Fruit fly (Drosophila melanogaster) whole organism, embryonic: ENCODE data around the gene CG14818.

Experiments
- ATbp ChIP-seq: fragments of 200-800 bp; sonication (Bioruptor generic); optimal IDR thresholded peaks from 2 replicates; lab custom pipeline; 2017; ENCODE audit warnings: missing biosample characterization, mild to moderate bottlenecking, missing genetic modification characterization, missing genetic modification reagents
- BEAF-32 ChIP-seq: fragments of 200-800 bp; sonication (Bioruptor generic); optimal IDR thresholded peaks from 3 replicates; lab custom pipeline; 2017; ENCODE audit warnings: missing biosample characterization, missing genetic modification characterization, mild to moderate bottlenecking, moderate library complexity, missing genetic modification reagents
- Blimp-1 ChIP-seq: fragments of 200-800 bp; sonication (Bioruptor generic); optimal IDR thresholded peaks from 3 replicates; lab custom pipeline; 2018; ENCODE audit warnings: missing biosample characterization, missing genetic modification characterization, mild to moderate bottlenecking, moderate library complexity, missing genetic modification reagents
- CG10366 ChIP-seq: fragments of 200-800 bp; sonication (Bioruptor generic); IDR thresholded peaks from 2 replicates; pipeline ENCODE4 v1.3.6; 2022; ENCODE audit warnings: missing biosample characterization, missing genetic modification characterization
- CG11247 ChIP-seq: fragments of 200-800 bp; sonication (Bioruptor generic); IDR thresholded peaks from 2 replicates; pipeline ENCODE4 v1.3.6; 2022; ENCODE audit warnings: missing biosample characterization, missing genetic modification characterization
- CG14710 ChIP-seq: fragments of 200-800 bp; sonication (Bioruptor generic); optimal IDR thresholded peaks from 3 replicates; lab custom pipeline; 2019; ENCODE audit warnings: missing biosample characterization, mild to moderate bottlenecking, missing genetic modification characterization, moderate library complexity
- CG14965 ChIP-seq: fragments of 200-800 bp; sonication (Bioruptor generic); optimal IDR thresholded peaks from 2 replicates; lab custom pipeline; 2016; ENCODE audit warnings: missing biosample characterization, missing genetic modification characterization, borderline replicate concordance
- CG18619 ChIP-seq: fragments of 200-800 bp; sonication (Bioruptor generic); optimal IDR thresholded peaks from 3 replicates; lab custom pipeline; 2017; ENCODE audit warnings: missing biosample characterization, mild to moderate bottlenecking, missing genetic modification characterization
- CG31388 ChIP-seq: fragments of 200-800 bp; sonication (Bioruptor generic); optimal IDR thresholded peaks from 2 replicates; lab custom pipeline; 2016; ENCODE audit warnings: missing biosample characterization, missing genetic modification characterization
- CG4707 ChIP-seq: fragments of 200-800 bp; sonication (Bioruptor generic); optimal IDR thresholded peaks from 2 replicates; lab custom pipeline; 2018; ENCODE audit warnings: missing biosample characterization, mild to moderate bottlenecking, missing genetic modification characterization, moderate library complexity
- CG5180 ChIP-seq: fragments of 200-800 bp; sonication (Bioruptor generic); optimal IDR thresholded peaks from 3 replicates; lab custom pipeline; 2017; ENCODE audit warnings: missing biosample characterization, missing genetic modification characterization, mild to moderate bottlenecking, moderate library complexity, missing genetic modification reagents
- CG6175 ChIP-seq: fragments of 200-800 bp; sonication (Bioruptor generic); IDR thresholded peaks from 3 replicates; pipeline ENCODE4 v1.3.6; 2022; ENCODE audit warnings: missing biosample characterization, missing genetic modification characterization
- CHES-1-like ChIP-seq: fragments of 200-800 bp; sonication (Bioruptor generic); optimal IDR thresholded peaks from 2 replicates; lab custom pipeline; 2016; ENCODE audit warnings: missing biosample characterization, missing genetic modification characterization
- Dbx ChIP-seq: fragments of 200-800 bp; sonication (Bioruptor generic); IDR thresholded peaks from 3 replicates; pipeline ENCODE4 v1.3.6; 2022; ENCODE audit warnings: missing biosample characterization, missing genetic modification characterization
- Dip2 ChIP-seq: fragments of 200-800 bp; sonication (Bioruptor generic); IDR thresholded peaks from 2 replicates; pipeline ENCODE4 v1.3.6; 2022; ENCODE audit warnings: missing biosample characterization, missing genetic modification characterization
- Dp ChIP-seq: fragments of 200-800 bp; sonication (Bioruptor generic); optimal IDR thresholded peaks from 2 replicates; lab custom pipeline; 2018; ENCODE audit warnings: missing biosample characterization, mild to moderate bottlenecking, missing genetic modification characterization, moderate library complexity
- E2f1 ChIP-seq: fragments of 200-800 bp; sonication (Bioruptor generic); IDR thresholded peaks from 2 replicates; pipeline ENCODE4 v1.3.6; 2022; ENCODE audit warnings: missing biosample characterization, missing genetic modification characterization
- Fer2 ChIP-seq: fragments of 200-800 bp; sonication (Bioruptor generic); optimal IDR thresholded peaks from 2 replicates; lab custom pipeline; 2018; ENCODE audit warnings: missing biosample characterization, mild to moderate bottlenecking, missing genetic modification characterization, moderate library complexity
- Lpt ChIP-seq: fragments of >200 bp; optimal IDR thresholded peaks from 2 replicates; lab custom pipeline; 2018; ENCODE audit warnings: missing biosample characterization, missing genetic modification characterization
- MESR4 ChIP-seq: fragments of 200-800 bp; sonication (Bioruptor generic); optimal IDR thresholded peaks from 2 replicates; lab custom pipeline; 2018; ENCODE audit warnings: missing biosample characterization, mild to moderate bottlenecking, missing genetic modification characterization, moderate library complexity
- MTF-1 ChIP-seq: fragments of 200-800 bp; sonication (Bioruptor generic); optimal IDR thresholded peaks from 2 replicates; lab custom pipeline; 2018; ENCODE audit warnings: missing biosample characterization, mild to moderate bottlenecking, missing genetic modification characterization, borderline replicate concordance
- Mad ChIP-seq: fragments of 200-800 bp; sonication (Bioruptor generic); optimal IDR thresholded peaks from 2 replicates; lab custom pipeline; 2016; ENCODE audit warnings: missing biosample characterization, missing genetic modification characterization
- Med ChIP-seq: fragments of 200-800 bp; sonication (Bioruptor generic); peaks from one replicate; lab custom pipeline; 2016; ENCODE audit warnings: missing biosample characterization, missing genetic modification characterization, mild to moderate bottlenecking, inconsistent platforms, moderate library complexity
- Mrtf ChIP-seq: fragments of 200-800 bp; sonication (Bioruptor generic); IDR thresholded peaks from 3 replicates; pipeline ENCODE4 v1.3.6; 2022; ENCODE audit warnings: missing biosample characterization, missing genetic modification characterization
- NC2β ChIP-seq: fragments of 200-800 bp; sonication (Bioruptor generic); optimal IDR thresholded peaks from 2 replicates; lab custom pipeline; 2016; ENCODE audit warnings: missing biosample characterization, missing genetic modification characterization
- Nf-YA ChIP-seq: fragments of 200-800 bp; sonication (Bioruptor generic); IDR thresholded peaks from 2 replicates; pipeline ENCODE4 v1.3.6; 2022; ENCODE audit warnings: missing biosample characterization, missing genetic modification characterization
- Xbp1 ChIP-seq: fragments of 200-800 bp; sonication (Bioruptor generic); optimal IDR thresholded peaks from 3 replicates; lab custom pipeline; 2016; ENCODE audit warnings: missing biosample characterization, mild to moderate bottlenecking, missing genetic modification characterization
- bowl ChIP-seq: fragments of 200-800 bp; sonication (Bioruptor generic); IDR thresholded peaks from 2 replicates; pipeline ENCODE4 v1.3.6; 2022; ENCODE audit warnings: missing biosample characterization, missing genetic modification characterization
- cad ChIP-seq: fragments of >200 bp; optimal IDR thresholded peaks from 2 replicates; lab custom pipeline; 2017; ENCODE audit warnings: missing biosample characterization, missing genetic modification characterization
- chinmo ChIP-seq: fragments of 200-800 bp; sonication (Bioruptor generic); IDR thresholded peaks from 4 replicates; pipeline ENCODE4 v1.3.6; 2022; ENCODE audit warnings: missing biosample characterization, missing genetic modification characterization; ENCODE audit not compliant: partially characterized antibody
- chm ChIP-seq: fragments of 200-800 bp; sonication (Bioruptor generic); IDR thresholded peaks from 2 replicates; pipeline ENCODE4 v1.3.6; 2022; ENCODE audit warnings: missing biosample characterization, missing genetic modification characterization
- crp ChIP-seq, 2 experiments: fragments of 200-800 bp; sonication (Bioruptor generic); optimal IDR thresholded peaks; 2 replicates in 1 of 2; 3 replicates in 1 of 2; lab custom pipeline; 2017; ENCODE audit warnings: missing biosample characterization in 2 of 2, missing genetic modification characterization in 2 of 2, mild to moderate bottlenecking in 1 of 2, moderate library complexity in 1 of 2
- dimm ChIP-seq: fragments of 200-800 bp; sonication (Bioruptor generic); IDR thresholded peaks from 2 replicates; pipeline ENCODE4 v1.3.6; 2022; ENCODE audit warnings: missing biosample characterization, missing genetic modification characterization
- en ChIP-seq: fragments of 200-800 bp; sonication (Bioruptor generic); optimal IDR thresholded peaks from 2 replicates; lab custom pipeline; 2016; ENCODE audit warnings: missing biosample characterization, missing genetic modification characterization
- ewg ChIP-seq: fragments of 200-800 bp; sonication (Bioruptor generic); optimal IDR thresholded peaks from 3 replicates; lab custom pipeline; 2017; ENCODE audit warnings: mild to moderate bottlenecking, missing biosample characterization, missing genetic modification reagents, missing genetic modification characterization
- eyg ChIP-seq: fragments of 200-800 bp; sonication (Bioruptor generic); optimal IDR thresholded peaks from 3 replicates; lab custom pipeline; 2016; ENCODE audit warnings: missing biosample characterization, missing genetic modification characterization
- fru ChIP-seq: fragments of >200 bp; optimal IDR thresholded peaks from 2 replicates; lab custom pipeline; 2017
- insv ChIP-seq, 2 experiments: fragments of 200-800 bp; sonication (Bioruptor generic); optimal IDR thresholded peaks; 3 replicates each; lab custom pipeline; 2016 to 2018; ENCODE audit warnings: missing biosample characterization in 2 of 2, missing genetic modification characterization in 2 of 2
- mam ChIP-seq: fragments of 200-800 bp; sonication (Bioruptor generic); optimal IDR thresholded peaks from 3 replicates; lab custom pipeline; 2016; ENCODE audit warnings: missing biosample characterization, missing genetic modification characterization
- mirr ChIP-seq: fragments of 200-800 bp; sonication (Bioruptor generic); optimal IDR thresholded peaks from 3 replicates; lab custom pipeline; 2018; ENCODE audit warnings: missing biosample characterization, mild to moderate bottlenecking, missing genetic modification characterization
- org-1 ChIP-seq: fragments of 200-800 bp; sonication (Bioruptor generic); optimal IDR thresholded peaks from 2 replicates; lab custom pipeline; 2017; ENCODE audit warnings: missing biosample characterization, missing genetic modification characterization
- pnt ChIP-seq: fragments of 200-800 bp; sonication (Bioruptor generic); optimal IDR thresholded peaks from 3 replicates; lab custom pipeline; 2016; ENCODE audit warnings: missing biosample characterization, missing genetic modification characterization
- schlank ChIP-seq: fragments of 200-800 bp; sonication (Bioruptor generic); optimal IDR thresholded peaks from 2 replicates; lab custom pipeline; 2018; ENCODE audit warnings: missing biosample characterization, mild to moderate bottlenecking, missing genetic modification characterization
- slp2 ChIP-seq: fragments of 200-800 bp; sonication (Bioruptor generic); optimal IDR thresholded peaks from 2 replicates; lab custom pipeline; 2016; ENCODE audit warnings: missing biosample characterization, missing genetic modification characterization
- sna ChIP-seq: fragments of 200-800 bp; sonication (Bioruptor generic); IDR thresholded peaks from 2 replicates; pipeline ENCODE4 v1.3.6; 2022; ENCODE audit warnings: missing biosample characterization, missing genetic modification characterization; ENCODE audit not compliant: partially characterized antibody
- tio ChIP-seq: fragments of 200-800 bp; sonication (Bioruptor generic); optimal IDR thresholded peaks from 2 replicates; lab custom pipeline; 2017; ENCODE audit warnings: missing biosample characterization, missing genetic modification characterization, inconsistent platforms
- toy ChIP-seq: fragments of 200-800 bp; sonication (Bioruptor generic); IDR thresholded peaks from 2 replicates; pipeline ENCODE4 v1.3.6; 2022; ENCODE audit warnings: missing biosample characterization, missing genetic modification characterization
- trem ChIP-seq: fragments of 200-800 bp; optimal IDR thresholded peaks from 3 replicates; lab custom pipeline; 2019; ENCODE audit warnings: missing biosample characterization, mild to moderate bottlenecking, missing genetic modification characterization, moderate library complexity
- z ChIP-seq: fragments of 200-800 bp; sonication (Bioruptor generic); IDR thresholded peaks from 3 replicates; pipeline ENCODE4 v1.3.6; 2022; ENCODE audit warnings: missing biosample characterization, missing genetic modification characterization
- zfh2 ChIP-seq: fragments of 200-800 bp; sonication (Bioruptor generic); optimal IDR thresholded peaks from 2 replicates; lab custom pipeline; 2016; ENCODE audit warnings: missing biosample characterization, missing genetic modification characterization

The CG14818 gene

dm6 chrX:1877107-1877736 is 2.4 kb downstream of the CG14818 start, which contains the start of the genes CG14817 and CG14805 (continued):
- TF ChIP-seq mam (GFP tag; lab: Kevin White, UChicago) (no peak), slp2 (GFP tag; lab: Kevin White, UChicago) (peak; percentile 12), tio (GFP tag; lab: Kevin White, UChicago) (no peak), fru (lab: Kevin White, UChicago) (no peak), cad (GFP tag; lab: Kevin White, UChicago) (no peak), toy (GFP tag; lab: Robert Waterston, UW) (no peak), CG4707 (GFP tag; lab: Kevin White, UChicago) (peak; percentile 81), Med (GFP tag; lab: Kevin White, UChicago) (peak; percentile 95), bowl (GFP tag; lab: Robert Waterston, UW) (no peak), insv (GFP tag; optimal IDR thresholded peaks at IDR 0.05; lab: Kevin White, UChicago) (peak in 1 of 2 experiments; percentile 56), en (GFP tag; lab: Kevin White, UChicago) (peak; percentile 35), ewg (GFP tag; lab: Kevin White, UChicago) (peak; percentile 20), CG18619 (GFP tag; lab: Kevin White, UChicago) (peak; percentile 79), z (GFP tag; lab: Robert Waterston, UW) (no peak), E2f1 (GFP tag; lab: Robert Waterston, UW) (no peak), sna (GFP tag; lab: Robert Waterston, UW) (0 out of 2 replicates have a peak, but pooled peaks have one; percentile 49), pnt (GFP tag; lab: Kevin White, UChicago) (no peak), schlank (tag; lab: Kevin White, UChicago) (peak; percentile 85), ATbp (GFP tag; lab: Kevin White, UChicago) (no peak), Fer2 (peak; percentile 66), org-1 (GFP tag; lab: Kevin White, UChicago) (peak; percentile 54), NC2β (GFP tag; lab: Kevin White, UChicago) (peak; percentile 65), CG14965 (no peak), chinmo (no peak), mirr (GFP tag; lab: Kevin White, UChicago) (peak; percentile 93), Mad (GFP tag; lab: Kevin White, UChicago) (peak; percentile 43), CG31388 (GFP tag; lab: Kevin White, UChicago) (no peak), dimm (no peak), Dp (peak; percentile 27), MESR4 (peak; percentile 87), Dbx (GFP tag; lab: Robert Waterston, UW) (no peak), Mrtf (GFP tag; lab: Robert Waterston, UW) (0 out of 3 replicates have a peak, but pooled peaks have one; percentile 8), Xbp1 (peak; percentile 34), CG10366 (GFP tag; lab: Robert Waterston, UW) (peak; percentile 21; the same call in 1 of the 2 replicates), eyg (GFP tag; lab: Kevin White, UChicago) (no peak), CG14710 (peak; percentile 66), CG6175 (GFP tag; lab: Robert Waterston, UW) (no peak), CG11247 (GFP tag; lab: Robert Waterston, UW) (no peak), Nf-YA (GFP tag; lab: Robert Waterston, UW) (no peak), Dip2 (GFP tag; lab: Robert Waterston, UW) (no peak), trem (peak; percentile 88), MTF-1 (GFP tag; lab: Kevin White, UChicago) (peak; percentile 92), Blimp-1 (no peak), CG5180 (GFP tag; lab: Kevin White, UChicago) (no peak), chm (peak; percentile 85), zfh2 (no peak), CHES-1-like (GFP tag; lab: Kevin White, UChicago) (peak; percentile 41), crp (GFP tag; optimal IDR thresholded peaks at IDR 0.05; lab: Kevin White, UChicago) (peak in 1 of 2 experiments; percentile 22), Lpt (GFP tag; lab: Kevin White, UChicago) (no peak), BEAF-32 (GFP tag; lab: Kevin White, UChicago) (peak; percentile 70)
